Worm (Caenorhabditis elegans): ENCODE measurements around the gene F40F11.3.

F40F11.3 gene

ce11 chrIV:11599717-11600116 lies 5.9 kb upstream of the F40F11.3 start (continued):
- TF ChIP-seq bed-1 (GFP tag; IDR thresholded peaks at IDR 0.05) = no peak
- TF ChIP-seq lag-1 (GFP tag; IDR thresholded peaks at IDR 0.05) = no peak
- TF ChIP-seq mes-4 (tag; optimal IDR thresholded peaks at IDR 0.05) = no peak
- TF ChIP-seq lsl-1 (GFP tag; optimal IDR thresholded peaks at IDR 0.05) = no peak
- no peak for TF ChIP-seq gei-17 (GFP tag; optimal IDR thresholded peaks at IDR 0.05)
- no peak for TF ChIP-seq ceh-40 (GFP tag; IDR thresholded peaks at IDR 0.05)

ce11 chrIV:11597079-11597478 lies 3.3 kb upstream of the F40F11.3 start:
- TF ChIP-seq F39B2.1 (GFP tag; IDR thresholded peaks at IDR 0.05) (no peak), tlf-1 (GFP tag; optimal IDR thresholded peaks at IDR 0.05) (no peak), nhr-90 (tag; optimal IDR thresholded peaks at IDR 0.05) (no peak), ztf-18 (tag; optimal IDR thresholded peaks at IDR 0.05) (no peak), cebp-1 (GFP tag; IDR thresholded peaks at IDR 0.05) (no peak), cebp-1 (tag; optimal IDR thresholded peaks at IDR 0.05) (no peak), egl-18 (GFP tag; IDR thresholded peaks at IDR 0.05) (no peak), K12H6.12 (tag; optimal IDR thresholded peaks at IDR 0.05) (no peak), F33H1.4 (GFP tag; IDR thresholded peaks at IDR 0.05) (no peak), lin-35 (GFP tag; optimal IDR thresholded peaks at IDR 0.05) (no peak), athp-1 (tag; optimal IDR thresholded peaks at IDR 0.05) (no peak), nhr-80 (tag; optimal IDR thresholded peaks at IDR 0.05) (no peak), B0035.1 (tag; optimal IDR thresholded peaks at IDR 0.05) (no peak), F37B4.10 (GFP tag; IDR thresholded peaks at IDR 0.05) (no peak), nhr-27 (tag; optimal IDR thresholded peaks at IDR 0.05) (no peak), tbx-9 (tag; optimal IDR thresholded peaks at IDR 0.05; ENCODE audit: borderline replicate concordance) (no peak), ztf-26 (tag; optimal IDR thresholded peaks at IDR 0.05) (no peak), dpl-1 (GFP tag; optimal IDR thresholded peaks at IDR 0.05) (no peak), madf-10 (tag; optimal IDR thresholded peaks at IDR 0.05) (no peak), lsl-1 (GFP tag; optimal IDR thresholded peaks at IDR 0.05) (no peak)

ce11 chrIV:11594191-11594673 lies 429 bp upstream of the F40F11.3 start, which contains the start of gene mig-38:
mig-38 (plus strand) TSS chrIV:11594244.
- TF ChIP-seq fkh-3 (tag; optimal IDR thresholded peaks at IDR 0.05) (no peak), cebp-2 (GFP tag; IDR thresholded peaks at IDR 0.05) (no peak), repo-1 (tag; optimal IDR thresholded peaks at IDR 0.05) (peak; percentile 47), Y67H2A.10 (GFP tag; conservative IDR thresholded peaks at IDR 0.05) (no peak), atf-7 (tag; optimal IDR thresholded peaks at IDR 0.05) (peak; percentile 22), sea-2 (GFP tag; IDR thresholded peaks at IDR 0.05) (no peak), ama-1 (optimal IDR thresholded peaks at IDR 0.05) (peak; percentile 89), ama-1 (GFP tag; optimal IDR thresholded peaks at IDR 0.05) (no peak), nfya-1 (tag; optimal IDR thresholded peaks at IDR 0.05; ENCODE audit: borderline replicate concordance, insufficient read depth) (no peak), hrde-1 (tag; optimal IDR thresholded peaks at IDR 0.05; ENCODE audit: borderline replicate concordance) (no peak), hlh-12 (tag; optimal IDR thresholded peaks at IDR 0.05) (no peak), madf-10 (tag; optimal IDR thresholded peaks at IDR 0.05) (no peak), nhr-80 (tag; optimal IDR thresholded peaks at IDR 0.05) (peak; percentile 75), tbp1 (GFP tag; optimal IDR thresholded peaks at IDR 0.05) (peak; percentile 10), zim-3 (tag; optimal IDR thresholded peaks at IDR 0.05) (no peak), mxl-1 (tag; optimal IDR thresholded peaks at IDR 0.05) (no peak), chd-7 (tag; optimal IDR thresholded peaks at IDR 0.05) (peak; percentile 48), ceh-27 (GFP tag; optimal IDR thresholded peaks at IDR 0.05) (peak; percentile 11), rcor-1 (GFP tag; IDR thresholded peaks at IDR 0.05) (no peak), B0019.2 (GFP tag; conservative IDR thresholded peaks at IDR 0.05) (no peak), ceh-40 (GFP tag; IDR thresholded peaks at IDR 0.05) (no peak), madf-8 (GFP tag; conservative IDR thresholded peaks at IDR 0.05) (no peak), ets-4 (GFP tag; optimal IDR thresholded peaks at IDR 0.05) (no peak), mcd-1 (GFP tag; IDR thresholded peaks at IDR 0.05) (peak; percentile 48; the same call in 1 of the 2 replicates), somi-1 (GFP tag; optimal IDR thresholded peaks at IDR 0.05) (peak; percentile 22), snpc-3.4 (tag; optimal IDR thresholded peaks at IDR 0.05) (no peak), F39B2.1 (GFP tag; IDR thresholded peaks at IDR 0.05) (no peak)
